Fruit fly (Drosophila melanogaster) whole organism, adult: ENCODE results near the gene scpr-C.

Experiments
- CG11617 ChIP-seq: fragments of 200-800 bp; sonication (Bioruptor generic); optimal IDR thresholded peaks from 2 replicates; lab custom pipeline; 2017; ENCODE audit warnings: mild to moderate bottlenecking, missing biosample characterization, missing genetic modification reagents, missing genetic modification characterization
- CG12768 ChIP-seq: fragments of 200-800 bp; sonication (Bioruptor generic); optimal IDR thresholded peaks from 2 replicates; lab custom pipeline; 2017; ENCODE audit warnings: missing biosample characterization, missing genetic modification characterization, mild to moderate bottlenecking, moderate library complexity, missing genetic modification reagents
- CG14711 ChIP-seq: fragments of 200-800 bp; sonication (Bioruptor generic); optimal IDR thresholded peaks from 2 replicates; lab custom pipeline; 2018; ENCODE audit warnings: missing biosample characterization, mild to moderate bottlenecking, missing genetic modification characterization, moderate library complexity
- CG1620 ChIP-seq: fragments of 200-800 bp; sonication (Bioruptor generic); optimal IDR thresholded peaks from 2 replicates; lab custom pipeline; 2016; ENCODE audit warnings: missing biosample characterization, missing genetic modification characterization
- CG33017 ChIP-seq: fragments of 200-800 bp; sonication (Bioruptor generic); optimal IDR thresholded peaks from 2 replicates; lab custom pipeline; 2018; ENCODE audit warnings: missing biosample characterization, mild to moderate bottlenecking, missing genetic modification characterization, moderate library complexity
- CG7045 ChIP-seq: fragments of 200-800 bp; sonication (Bioruptor generic); optimal IDR thresholded peaks from 2 replicates; lab custom pipeline; 2017; ENCODE audit warnings: missing biosample characterization, mild to moderate bottlenecking, missing genetic modification characterization
- Clk ChIP-seq: fragments of 200-800 bp; sonication (Bioruptor generic); optimal IDR thresholded peaks from 2 replicates; lab custom pipeline; 2017; ENCODE audit warnings: missing biosample characterization, missing genetic modification characterization
- Crg-1 ChIP-seq: fragments of 200-800 bp; sonication (Bioruptor generic); optimal IDR thresholded peaks from 2 replicates; lab custom pipeline; 2016; ENCODE audit warnings: missing biosample characterization, missing genetic modification characterization
- Hr96 ChIP-seq: fragments of 200-800 bp; sonication (Bioruptor generic); optimal IDR thresholded peaks from 2 replicates; lab custom pipeline; 2016; ENCODE audit warnings: missing biosample characterization, missing genetic modification characterization
- cic ChIP-seq: fragments of 200-800 bp; sonication (Bioruptor generic); optimal IDR thresholded peaks from 2 replicates; lab custom pipeline; 2017; ENCODE audit warnings: missing biosample characterization, mild to moderate bottlenecking, missing genetic modification characterization, moderate library complexity
- cnc ChIP-seq, 2 experiments: fragments of >200 bp; optimal IDR thresholded peaks; 2 replicates each; lab custom pipeline; 2017
- kay ChIP-seq: fragments of 200-800 bp; sonication (Bioruptor generic); peaks from one replicate; lab custom pipeline; 2016; ENCODE audit warnings: missing biosample characterization, missing genetic modification characterization, borderline replicate concordance
- tj ChIP-seq: fragments of 200-800 bp; sonication (Bioruptor generic); optimal IDR thresholded peaks from 3 replicates; lab custom pipeline; 2017; ENCODE audit warnings: missing biosample characterization, mild to moderate bottlenecking, missing genetic modification characterization, moderate library complexity
- toe ChIP-seq: fragments of 200-800 bp; sonication (Bioruptor generic); optimal IDR thresholded peaks from 2 replicates; lab custom pipeline; 2016; ENCODE audit warnings: missing biosample characterization, missing genetic modification characterization

dm6 chr3R:11196648-11197388 lies 28.5 kb upstream of the scpr-C start:
- peak; percentile 96 for TF ChIP-seq kay (GFP tag; lab: Kevin White, UChicago)
- peak; percentile 83 for TF ChIP-seq toe
- peak; percentile 100 for TF ChIP-seq CG7045 (GFP tag; lab: Kevin White, UChicago)
- TF ChIP-seq cic (GFP tag; lab: Kevin White, UChicago): peak; percentile 98
- TF ChIP-seq CG1620 (GFP tag; lab: Kevin White, UChicago): peak; percentile 84
- TF ChIP-seq tj (GFP tag; lab: Kevin White, UChicago): peak; percentile 89
- TF ChIP-seq CG14711: peak; percentile 96
- TF ChIP-seq cnc (optimal IDR thresholded peaks at IDR 0.05; lab: Kevin White, UChicago): no peak
- TF ChIP-seq Hr96 (GFP tag; lab: Kevin White, UChicago): peak; percentile 89
- TF ChIP-seq Crg-1 (GFP tag; lab: Kevin White, UChicago): peak; percentile 80
- peak; percentile 98 for TF ChIP-seq Clk
- TF ChIP-seq CG33017 (tag; lab: Kevin White, UChicago): peak; percentile 97
- peak; percentile 98 for TF ChIP-seq CG11617
- TF ChIP-seq CG12768: peak; percentile 99
